Worm (Caenorhabditis elegans): ENCODE results near the gene neg-1.

The neg-1 gene

DNA sequence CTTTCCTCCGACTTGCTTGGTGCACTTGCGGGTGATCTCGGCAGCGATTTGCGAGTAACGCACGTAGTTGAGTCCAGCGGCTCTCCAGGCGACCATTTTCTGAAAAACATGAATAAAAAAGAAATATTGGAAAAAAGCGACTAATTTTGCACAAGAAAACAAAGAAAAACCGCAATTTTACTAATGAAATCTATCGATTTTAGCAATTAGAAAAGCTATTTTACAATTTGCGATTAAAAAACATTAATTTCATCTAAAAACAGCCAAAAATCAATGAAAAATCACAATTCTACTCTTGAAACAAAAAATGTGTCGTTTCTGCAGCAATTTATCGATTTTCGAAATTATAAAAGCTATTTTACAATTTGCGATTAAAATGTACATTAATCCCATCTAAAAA is 28.3 kb downstream of the neg-1 start, which contains the start of gene hpo-18:
TSS of gene hpo-18 (minus strand) at position 101 of the 400 bp plus-strand sequence.
- TF ChIP-seq sox-4 (tag; optimal IDR thresholded peaks at IDR 0.05): no peak
- no peak for TF ChIP-seq gmeb-2 (tag; optimal IDR thresholded peaks at IDR 0.05)
- no peak for TF ChIP-seq sox-2 (GFP tag; IDR thresholded peaks at IDR 0.05)
- no peak for TF ChIP-seq tbx-7 (tag; optimal IDR thresholded peaks at IDR 0.05)
- TF ChIP-seq ceh-9 (tag; optimal IDR thresholded peaks at IDR 0.05): no peak
- TF ChIP-seq sdc-2 (tag; optimal IDR thresholded peaks at IDR 0.05): no peak
- no peak for TF ChIP-seq pha-2 (tag; optimal IDR thresholded peaks at IDR 0.05)
- TF ChIP-seq ceh-2 (tag; optimal IDR thresholded peaks at IDR 0.05): no peak
- TF ChIP-seq fax-1 (tag; optimal IDR thresholded peaks at IDR 0.05): no peak
- TF ChIP-seq ztf-16 (tag; optimal IDR thresholded peaks at IDR 0.05): no peak
- no peak for TF ChIP-seq ets-4 (tag; optimal IDR thresholded peaks at IDR 0.05)
- TF ChIP-seq pqm-1 (tag; optimal IDR thresholded peaks at IDR 0.05): no peak
- no peak for TF ChIP-seq zip-5 (tag; optimal IDR thresholded peaks at IDR 0.05)
- TF ChIP-seq ceh-18 (tag; optimal IDR thresholded peaks at IDR 0.05): no peak
- no peak for TF ChIP-seq lin-11 (tag; optimal IDR thresholded peaks at IDR 0.05)
- TF ChIP-seq T23F11.4 (GFP tag; optimal IDR thresholded peaks at IDR 0.05): no peak
- no peak for TF ChIP-seq unc-55 (GFP tag; optimal IDR thresholded peaks at IDR 0.05)

DNA sequence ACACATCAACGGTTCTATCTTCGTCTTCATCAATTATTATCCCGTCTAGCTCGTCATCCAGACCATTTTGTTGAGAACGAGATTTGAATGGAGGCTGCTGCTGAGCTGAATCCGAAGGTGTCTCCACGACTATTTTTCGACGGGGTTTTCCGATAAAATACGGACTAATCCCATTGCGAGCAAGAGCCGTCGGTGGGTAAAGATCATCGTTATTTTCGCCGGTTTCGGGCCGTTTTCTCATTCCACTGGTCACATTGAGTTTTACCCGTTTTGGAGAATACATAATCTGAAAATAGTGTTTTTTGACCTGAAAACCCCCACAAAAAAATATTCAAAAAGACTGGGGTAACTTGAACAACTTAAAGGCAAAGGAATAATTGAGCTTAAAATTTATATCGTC is 29.0 kb downstream of the neg-1 start, which contains the start of gene figl-1:
TSS of gene figl-1 (minus strand) at position 286 of the 400 bp plus-strand sequence.
- TF ChIP-seq dve-1 (tag; optimal IDR thresholded peaks at IDR 0.05) (no peak), ceh-14 (tag; optimal IDR thresholded peaks at IDR 0.05) (no peak), unc-55 (GFP tag; optimal IDR thresholded peaks at IDR 0.05) (no peak), ceh-31 (tag; optimal IDR thresholded peaks at IDR 0.05) (no peak), pha-2 (tag; optimal IDR thresholded peaks at IDR 0.05) (no peak), ama-1 (optimal IDR thresholded peaks at IDR 0.05) (no peak), sox-4 (tag; optimal IDR thresholded peaks at IDR 0.05) (no peak), odd-2 (tag; optimal IDR thresholded peaks at IDR 0.05) (no peak), hlh-8 (tag; optimal IDR thresholded peaks at IDR 0.05) (no peak), ahr-1 (tag; optimal IDR thresholded peaks at IDR 0.05) (no peak), fax-1 (tag; optimal IDR thresholded peaks at IDR 0.05) (no peak), tbx-7 (tag; optimal IDR thresholded peaks at IDR 0.05) (no peak), ceh-30 (tag; optimal IDR thresholded peaks at IDR 0.05) (no peak), npax-4 (tag; optimal IDR thresholded peaks at IDR 0.05) (no peak), ceh-24 (tag; optimal IDR thresholded peaks at IDR 0.05) (no peak), F13H6.1 (tag; optimal IDR thresholded peaks at IDR 0.05) (no peak), ceh-48 (tag; optimal IDR thresholded peaks at IDR 0.05) (no peak), pag-3 (tag; optimal IDR thresholded peaks at IDR 0.05; ENCODE audit: borderline replicate concordance) (no peak), unc-42 (tag; optimal IDR thresholded peaks at IDR 0.05) (no peak)

DNA sequence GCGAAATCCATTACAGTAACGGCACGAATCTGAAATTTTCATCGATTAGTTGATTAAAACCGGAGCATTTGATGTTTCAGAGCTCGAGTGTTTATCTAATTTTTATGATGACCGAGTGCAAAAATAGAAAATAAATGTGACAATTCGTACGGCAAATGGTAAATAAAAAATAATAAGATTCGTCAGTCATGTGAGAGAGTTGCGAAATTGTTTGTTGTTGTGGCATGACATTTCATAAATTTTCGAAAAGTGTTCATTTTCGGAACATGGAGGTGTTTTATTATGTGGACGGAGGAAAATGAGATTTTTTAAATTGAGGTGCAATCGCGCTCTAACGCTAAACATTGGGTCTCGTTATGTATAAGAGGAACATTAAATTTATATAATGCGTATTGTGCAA is 32.9 kb downstream of the neg-1 start:
- TF ChIP-seq tbx-2 (tag; optimal IDR thresholded peaks at IDR 0.05) (no peak), che-1 (tag; optimal IDR thresholded peaks at IDR 0.05) (no peak), ceh-18 (tag; optimal IDR thresholded peaks at IDR 0.05) (no peak), hlh-8 (tag; optimal IDR thresholded peaks at IDR 0.05) (no peak), nfya-1 (tag; optimal IDR thresholded peaks at IDR 0.05) (no peak), hlh-15 (tag; optimal IDR thresholded peaks at IDR 0.05) (no peak), F13H6.1 (tag; optimal IDR thresholded peaks at IDR 0.05) (no peak), eyg-1 (tag; optimal IDR thresholded peaks at IDR 0.05) (no peak), dmd-4 (tag; optimal IDR thresholded peaks at IDR 0.05; ENCODE audit: borderline replicate concordance) (no peak), unc-3 (GFP tag; conservative IDR thresholded peaks at IDR 0.05) (no peak), unc-3 (tag; optimal IDR thresholded peaks at IDR 0.05) (no peak), sox-4 (tag; optimal IDR thresholded peaks at IDR 0.05) (no peak)

DNA sequence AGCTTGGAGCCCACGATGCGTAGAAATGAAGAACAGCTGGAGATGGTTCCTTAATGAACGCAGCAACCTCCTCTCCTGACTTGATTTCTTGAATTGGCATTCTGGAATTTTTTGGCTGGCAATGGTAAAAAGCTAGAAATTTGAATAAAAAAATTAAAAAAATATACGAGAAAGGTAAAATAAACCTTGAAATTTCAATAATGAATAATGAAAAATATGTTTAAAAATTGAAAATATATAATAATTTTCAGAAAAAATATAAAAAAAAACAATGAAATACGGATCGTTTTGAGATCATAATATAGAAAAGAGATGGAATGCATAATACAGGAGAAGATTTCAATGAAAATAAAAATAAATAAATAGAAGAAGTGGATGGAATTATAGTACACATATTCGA is 33.5 kb downstream of the neg-1 start, which contains the start of gene glrx-3:
TSS of gene glrx-3 (minus strand) at position 101 of the 400 bp plus-strand sequence.
- TF ChIP-seq che-1 (tag; optimal IDR thresholded peaks at IDR 0.05) (no peak), hlh-30 (tag; optimal IDR thresholded peaks at IDR 0.05; ENCODE audit: insufficient read depth) (no peak), ceh-2 (tag; optimal IDR thresholded peaks at IDR 0.05) (no peak), pha-2 (tag; optimal IDR thresholded peaks at IDR 0.05) (no peak), hlh-6 (tag; optimal IDR thresholded peaks at IDR 0.05) (no peak), lim-6 (tag; optimal IDR thresholded peaks at IDR 0.05) (no peak), ahr-1 (tag; optimal IDR thresholded peaks at IDR 0.05) (no peak), syd-9 (tag; optimal IDR thresholded peaks at IDR 0.05) (no peak), unc-55 (GFP tag; optimal IDR thresholded peaks at IDR 0.05) (no peak), F13H6.1 (tag; optimal IDR thresholded peaks at IDR 0.05) (no peak), nhr-11 (tag; optimal IDR thresholded peaks at IDR 0.05) (no peak), gmeb-2 (tag; optimal IDR thresholded peaks at IDR 0.05) (no peak), tbx-7 (tag; optimal IDR thresholded peaks at IDR 0.05) (no peak), pax-1 (tag; optimal IDR thresholded peaks at IDR 0.05) (no peak), pros-1 (tag; optimal IDR thresholded peaks at IDR 0.05) (no peak), ceh-45 (GFP tag; IDR thresholded peaks at IDR 0.05) (no peak), K02D7.2 (tag; optimal IDR thresholded peaks at IDR 0.05) (no peak), C38D4.7 (GFP tag; optimal IDR thresholded peaks at IDR 0.05) (no peak), ets-4 (tag; optimal IDR thresholded peaks at IDR 0.05) (no peak)

Measured in whole organism, late embryonic.